Worm (Caenorhabditis elegans) whole organism, young adult: ENCODE results near the gene abu-14.

ENCODE experiments used
- ama-1 ChIP-seq, 3 experiments: fragments of 150-350 bp in 1 of 3; sonication (generic microtip) in 2 of 3; optimal IDR thresholded peaks; 2 replicates each; lab custom pipeline; 2014 to 2018; ENCODE audit warnings: missing biosample characterization in 2 of 3, missing genetic modification characterization in 2 of 3, missing genetic modification reagents in 2 of 3
- ceh-100 ChIP-seq: fragments of 200-800 bp; sonication (Bioruptor generic); IDR thresholded peaks from 2 replicates; pipeline ENCODE4 v1.3.6; 2022; ENCODE audit warnings: missing genetic modification reagents, missing genetic modification characterization, missing compliant biosample characterization
- die-1 ChIP-seq: sonication (generic microtip); optimal IDR thresholded peaks from 2 replicates; lab custom pipeline; 2016; ENCODE audit warnings: missing genotype, mild to moderate bottlenecking, missing genetic modification characterization, missing compliant biosample characterization
- dpff-1 ChIP-seq: sonication (generic microtip); optimal IDR thresholded peaks from 2 replicates; lab custom pipeline; 2017; ENCODE audit warnings: mild to moderate bottlenecking, missing genetic modification characterization, missing compliant biosample characterization
- dpl-1 ChIP-seq: fragments of 150-350 bp; optimal IDR thresholded peaks from 2 replicates; lab custom pipeline; 2014; ENCODE audit warnings: missing biosample characterization, missing genetic modification reagents, missing genetic modification characterization
- ets-4 ChIP-seq: fragments of 200-800 bp; sonication (Bioruptor generic); optimal IDR thresholded peaks from 2 replicates; lab custom pipeline; 2018; ENCODE audit warnings: mild to moderate bottlenecking, missing genetic modification characterization, missing compliant biosample characterization
- hrde-1 ChIP-seq: sonication (generic microtip); optimal IDR thresholded peaks from 2 replicates; lab custom pipeline; 2016; ENCODE audit warnings: missing genetic modification characterization, mild to moderate bottlenecking, missing compliant biosample characterization, moderate library complexity, missing genotype, missing genetic modification reagents, borderline replicate concordance
- nfya-1 ChIP-seq: sonication (generic microtip); optimal IDR thresholded peaks from 2 replicates; lab custom pipeline; 2017; ENCODE audit warnings: antibody characterized with exemption, missing compliant biosample characterization, missing genetic modification characterization, borderline replicate concordance; ENCODE audit not compliant: insufficient read depth
- pbrm-1 ChIP-seq: fragments of 200-800 bp; sonication (Bioruptor generic); IDR thresholded peaks from 2 replicates; pipeline ENCODE4 v1.3.6; 2022; ENCODE audit warnings: missing genetic modification reagents, missing genetic modification characterization, missing compliant biosample characterization
- sea-2 ChIP-seq: fragments of 200-800 bp; sonication (Bioruptor generic); IDR thresholded peaks from 2 replicates; pipeline ENCODE4 v1.3.6; 2022; ENCODE audit warnings: missing genetic modification characterization, missing compliant biosample characterization
- tlf-1 ChIP-seq: fragments of 200-800 bp; sonication (Bioruptor generic); optimal IDR thresholded peaks from 2 replicates; lab custom pipeline; 2018; ENCODE audit warnings: mild to moderate bottlenecking, missing genetic modification characterization, missing compliant biosample characterization
- unc-62 ChIP-seq: fragments of 150-350 bp; optimal IDR thresholded peaks from 2 replicates; lab custom pipeline; 2014; ENCODE audit warnings: missing biosample characterization, missing genetic modification reagents, missing genetic modification characterization
- ztf-22 ChIP-seq: fragments of 200-800 bp; sonication (Bioruptor generic); optimal IDR thresholded peaks from 2 replicates; lab custom pipeline; 2018; ENCODE audit warnings: mild to moderate bottlenecking, missing genetic modification characterization, moderate library complexity, missing compliant biosample characterization

ce11 chrII:9274734-9275133, 47.7 kb upstream of the abu-14 start:
- TF ChIP-seq dpff-1 (tag; lab: Kevin White, UChicago): no peak
- no peak for TF ChIP-seq pbrm-1 (GFP tag; lab: Robert Waterston, UW)
- no peak for TF ChIP-seq sea-2
- no peak for TF ChIP-seq tlf-1 (GFP tag; lab: Kevin White, UChicago)
- TF ChIP-seq nfya-1: no peak
- no peak for TF ChIP-seq unc-62 (GFP tag; lab: Kevin White, UChicago)
- no peak for TF ChIP-seq die-1 (tag; lab: Kevin White, UChicago)
- no peak for TF ChIP-seq ets-4 (GFP tag; lab: Kevin White, UChicago)
- no peak for TF ChIP-seq dpl-1 (GFP tag; lab: Kevin White, UChicago)
- no peak for TF ChIP-seq ama-1 (optimal IDR thresholded peaks at IDR 0.05; lab: Kevin White, UChicago)
- TF ChIP-seq ama-1 (GFP tag; optimal IDR thresholded peaks at IDR 0.05; lab: Kevin White, UChicago): no peak
- TF ChIP-seq hrde-1 (tag; lab: Kevin White, UChicago): no peak
- no peak for TF ChIP-seq ceh-100
- TF ChIP-seq ztf-22 (GFP tag; lab: Kevin White, UChicago): no peak
